Worm (Caenorhabditis elegans) whole organism, young adult: ENCODE data around the gene ZK84.1.

Source experiments
- C17E4.6 ChIP-seq: fragments of 200-800 bp; sonication (Bioruptor generic); IDR thresholded peaks from 2 replicates; pipeline ENCODE4 v1.3.6; 2022; ENCODE audit warnings: missing genetic modification reagents, missing genetic modification characterization, missing compliant biosample characterization
- F52B5.7 ChIP-seq: sonication (generic microtip); optimal IDR thresholded peaks from 2 replicates; lab custom pipeline; 2016; ENCODE audit warnings: mild to moderate bottlenecking, missing genetic modification characterization, missing compliant biosample characterization
- ZK185.1 ChIP-seq: sonication (generic microtip); optimal IDR thresholded peaks from 2 replicates; lab custom pipeline; 2016; ENCODE audit warnings: mild to moderate bottlenecking, missing genetic modification characterization, missing compliant biosample characterization; ENCODE audit not compliant: poor library complexity, severe bottlenecking
- aptf-3 ChIP-seq: fragments of 200-800 bp; sonication (Bioruptor generic); IDR thresholded peaks from 2 replicates; pipeline ENCODE4 v1.3.6; 2022; ENCODE audit warnings: missing genetic modification characterization, missing compliant biosample characterization
- cebp-2 ChIP-seq: fragments of 200-800 bp; sonication (Bioruptor generic); IDR thresholded peaks from 2 replicates; pipeline ENCODE4 v1.3.6; 2022; ENCODE audit warnings: missing genetic modification characterization, missing compliant biosample characterization
- efl-1 ChIP-seq: fragments of 150-350 bp; optimal IDR thresholded peaks from 2 replicates; lab custom pipeline; 2014; ENCODE audit warnings: missing biosample characterization, missing genetic modification reagents, missing genetic modification characterization
- ets-4 ChIP-seq: fragments of 200-800 bp; sonication (Bioruptor generic); optimal IDR thresholded peaks from 2 replicates; lab custom pipeline; 2018; ENCODE audit warnings: mild to moderate bottlenecking, missing genetic modification characterization, missing compliant biosample characterization
- fkh-3 ChIP-seq: sonication (generic microtip); optimal IDR thresholded peaks from 2 replicates; lab custom pipeline; 2016; ENCODE audit warnings: mild to moderate bottlenecking, missing genetic modification characterization, missing compliant biosample characterization
- hlh-26 ChIP-seq: fragments of 200-800 bp; sonication (Bioruptor generic); conservative IDR thresholded peaks from 2 replicates; pipeline ENCODE4 v1.3.6; 2022; ENCODE audit warnings: missing genetic modification reagents, missing genetic modification characterization, missing compliant biosample characterization
- let-526 ChIP-seq: fragments of 200-800 bp; sonication (Bioruptor generic); IDR thresholded peaks from 2 replicates; pipeline ENCODE4 v1.3.6; 2022; ENCODE audit warnings: missing genetic modification reagents, missing genetic modification characterization, missing compliant biosample characterization
- madf-6 ChIP-seq: fragments of 200-800 bp; sonication (Bioruptor generic); IDR thresholded peaks from 2 replicates; pipeline ENCODE4 v1.3.6; 2022; ENCODE audit warnings: missing genetic modification reagents, missing genetic modification characterization, missing compliant biosample characterization
- unc-130 ChIP-seq: sonication (generic microtip); optimal IDR thresholded peaks from 2 replicates; lab custom pipeline; 2016; ENCODE audit warnings: missing genetic modification reagents, missing genetic modification characterization, missing compliant biosample characterization

ce11 chrII:6055927-6056326, 35.5 kb downstream of the ZK84.1 start, which contains the start of gene R12C12.7:
- TF ChIP-seq F52B5.7 (tag; lab: Kevin White, UChicago): no peak
- TF ChIP-seq cebp-2 (GFP tag; lab: Robert Waterston, UW): no peak
- TF ChIP-seq hlh-26: no peak
- no peak for TF ChIP-seq fkh-3 (tag; lab: Kevin White, UChicago)
- no peak for TF ChIP-seq aptf-3
- TF ChIP-seq ets-4 (GFP tag; lab: Kevin White, UChicago): no peak
- TF ChIP-seq C17E4.6: no peak
- TF ChIP-seq unc-130: no peak
- TF ChIP-seq madf-6 (GFP tag; lab: Robert Waterston, UW): no peak
- no peak for TF ChIP-seq ZK185.1 (tag; lab: Kevin White, UChicago)
- no peak for TF ChIP-seq let-526 (GFP tag; lab: Robert Waterston, UW)
- no peak for TF ChIP-seq efl-1 (GFP tag; lab: Kevin White, UChicago)
